Worm (Caenorhabditis elegans) whole organism, young adult: ENCODE measurements around the gene F48G7.13.

Experiments used
- ama-1 ChIP-seq, 3 experiments: fragments of 150-350 bp in 1 of 3; sonication (generic microtip) in 2 of 3; optimal IDR thresholded peaks; 2 replicates each; lab custom pipeline; 2014 to 2018; ENCODE audit warnings: missing biosample characterization in 2 of 3, missing genetic modification characterization in 2 of 3, missing genetic modification reagents in 2 of 3
- nfya-1 ChIP-seq: sonication (generic microtip); optimal IDR thresholded peaks from 2 replicates; lab custom pipeline; 2017; ENCODE audit warnings: antibody characterized with exemption, missing compliant biosample characterization, missing genetic modification characterization, borderline replicate concordance; ENCODE audit not compliant: insufficient read depth

DNA sequence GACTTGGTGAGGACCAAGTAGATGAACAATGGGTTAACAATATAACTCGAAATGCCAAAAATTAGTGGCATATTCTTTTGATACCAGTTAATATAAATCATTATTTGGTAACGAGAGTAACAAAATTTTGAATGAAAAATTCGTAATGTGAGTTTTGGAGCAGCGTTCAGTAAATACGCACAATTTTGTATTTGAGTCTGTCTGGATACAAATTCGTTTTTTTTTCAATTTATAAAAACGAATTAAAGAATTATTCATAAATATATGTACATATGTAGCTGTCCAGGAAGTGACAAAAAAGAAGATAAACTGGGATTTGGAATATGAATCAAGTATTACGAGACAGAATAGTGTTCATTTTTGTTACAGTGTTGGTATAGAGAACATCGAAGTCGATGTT lies 37.6 kb downstream of the F48G7.13 start, which contains the start of gene srj-5:
- TF ChIP-seq nfya-1 (tag; lab: Kevin White, UChicago) (no peak), ama-1 (optimal IDR thresholded peaks at IDR 0.05; lab: Kevin White, UChicago) (no peak), ama-1 (GFP tag; optimal IDR thresholded peaks at IDR 0.05; lab: Kevin White, UChicago) (no peak)
